Worm (Caenorhabditis elegans) whole organism, late embryonic: ENCODE measurements around the gene sad-1.

Experiments
- fkh-6 ChIP-seq: sonication (generic microtip); optimal IDR thresholded peaks from 2 replicates; lab custom pipeline; 2016; ENCODE audit warnings: missing genetic modification characterization, missing compliant biosample characterization
- hlh-8 ChIP-seq: sonication (generic microtip); optimal IDR thresholded peaks from 2 replicates; lab custom pipeline; 2016; ENCODE audit warnings: missing genotype, missing genetic modification characterization, missing compliant biosample characterization
- pag-3 ChIP-seq: sonication (generic microtip); optimal IDR thresholded peaks from 2 replicates; lab custom pipeline; 2016; ENCODE audit warnings: missing compliant biosample characterization, missing genetic modification characterization, borderline replicate concordance
- rnt-1 ChIP-seq: sonication (generic microtip); optimal IDR thresholded peaks from 2 replicates; lab custom pipeline; 2016; ENCODE audit warnings: missing genetic modification characterization, missing compliant biosample characterization

DNA sequence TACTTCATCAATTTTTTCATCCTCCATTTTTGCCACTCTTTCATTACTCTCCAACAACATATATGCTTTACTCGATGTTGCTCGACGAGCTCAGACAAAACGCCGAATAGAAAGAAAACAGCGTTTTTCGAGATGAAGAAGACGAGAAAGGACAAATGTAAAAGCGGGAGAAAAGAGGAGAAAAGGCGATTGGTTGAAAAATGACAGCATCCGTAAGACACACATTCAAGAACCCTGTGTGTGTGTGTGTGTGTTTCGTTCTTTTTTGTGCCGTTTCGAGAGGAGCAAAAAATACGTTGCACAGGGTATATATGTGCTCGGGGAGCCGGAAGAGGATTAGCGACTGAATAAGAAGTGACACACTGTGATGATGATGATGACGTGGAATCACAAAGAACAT is 6.7 kb downstream of the sad-1 start:
- no peak for TF ChIP-seq rnt-1
- no peak for TF ChIP-seq hlh-8 (tag; lab: Kevin White, UChicago)
- TF ChIP-seq fkh-6 (tag; lab: Kevin White, UChicago): no peak
- no peak for TF ChIP-seq pag-3 (tag; lab: Kevin White, UChicago)
